Fruit fly (Drosophila melanogaster) whole organism, prepupa: ENCODE measurements around the gene Ada2a.

Source experiments
- CG10631 ChIP-seq: fragments of 200-800 bp; sonication (Bioruptor generic); optimal IDR thresholded peaks from 2 replicates; lab custom pipeline; 2016; ENCODE audit warnings: missing biosample characterization, missing genetic modification characterization
- CG10669 ChIP-seq: fragments of 200-800 bp; sonication (Bioruptor generic); optimal IDR thresholded peaks from 3 replicates; lab custom pipeline; 2018; ENCODE audit warnings: missing biosample characterization, mild to moderate bottlenecking, missing genetic modification characterization, moderate library complexity
- CG11294 ChIP-seq: fragments of 200-800 bp; sonication (Bioruptor generic); IDR thresholded peaks from 2 replicates; pipeline ENCODE4 v1.3.6; 2022; ENCODE audit warnings: missing biosample characterization, missing genetic modification characterization
- CG11762 ChIP-seq: fragments of 200-800 bp; sonication (Bioruptor generic); optimal IDR thresholded peaks from 3 replicates; lab custom pipeline; 2016; ENCODE audit warnings: missing biosample characterization, missing genetic modification characterization; ENCODE audit not compliant: insufficient read depth
- CG11902 ChIP-seq: fragments of 200-800 bp; sonication (Bioruptor generic); optimal IDR thresholded peaks from 3 replicates; lab custom pipeline; 2016; ENCODE audit warnings: missing biosample characterization, missing genetic modification characterization
- CG3032 ChIP-seq: fragments of 200-800 bp; optimal IDR thresholded peaks from 2 replicates; lab custom pipeline; 2019; ENCODE audit warnings: missing biosample characterization, mild to moderate bottlenecking, missing genetic modification characterization, moderate library complexity
- CG31627 ChIP-seq: fragments of 200-800 bp; sonication (Bioruptor generic); optimal IDR thresholded peaks from 3 replicates; lab custom pipeline; 2016; ENCODE audit warnings: missing biosample characterization, missing genetic modification characterization
- CG32006 ChIP-seq: fragments of 200-800 bp; sonication (Bioruptor generic); optimal IDR thresholded peaks from 3 replicates; lab custom pipeline; 2017; ENCODE audit warnings: missing biosample characterization, mild to moderate bottlenecking, missing genetic modification characterization
- CG34406 ChIP-seq: fragments of 200-800 bp; sonication (Bioruptor generic); optimal IDR thresholded peaks from 3 replicates; lab custom pipeline; 2016; ENCODE audit warnings: missing biosample characterization, missing genetic modification characterization
- CG3919 ChIP-seq: fragments of 200-800 bp; sonication (Bioruptor generic); optimal IDR thresholded peaks from 3 replicates; lab custom pipeline; 2016; ENCODE audit warnings: missing biosample characterization, missing genetic modification characterization
- CG4318 ChIP-seq: fragments of 200-800 bp; sonication (Bioruptor generic); optimal IDR thresholded peaks from 3 replicates; lab custom pipeline; 2017; ENCODE audit warnings: missing biosample characterization, mild to moderate bottlenecking, missing genetic modification characterization
- CG6163 ChIP-seq: fragments of 200-800 bp; sonication (Bioruptor generic); IDR thresholded peaks from 3 replicates; pipeline ENCODE4 v1.3.6; 2022; ENCODE audit warnings: missing biosample characterization, missing genetic modification characterization
- CG6276 ChIP-seq: fragments of 200-800 bp; sonication (Bioruptor generic); optimal IDR thresholded peaks from 2 replicates; lab custom pipeline; 2017; ENCODE audit warnings: missing biosample characterization, mild to moderate bottlenecking, missing genetic modification characterization
- CG6792 ChIP-seq: fragments of 200-800 bp; sonication (Bioruptor generic); optimal IDR thresholded peaks from 3 replicates; lab custom pipeline; 2016; ENCODE audit warnings: missing biosample characterization, missing genetic modification characterization
- CG7368 ChIP-seq: fragments of 200-800 bp; sonication (Bioruptor generic); optimal IDR thresholded peaks from 3 replicates; lab custom pipeline; 2016; ENCODE audit warnings: missing biosample characterization, missing genetic modification characterization
- CG8319 ChIP-seq: fragments of 200-800 bp; sonication (Bioruptor generic); optimal IDR thresholded peaks from 3 replicates; lab custom pipeline; 2016; ENCODE audit warnings: missing biosample characterization, missing genetic modification characterization
- CG8632 ChIP-seq: fragments of 200-800 bp; sonication (Bioruptor generic); optimal IDR thresholded peaks from 3 replicates; lab custom pipeline; 2016; ENCODE audit warnings: missing biosample characterization, missing genetic modification characterization
- CG9139 ChIP-seq: fragments of 200-800 bp; sonication (Bioruptor generic); optimal IDR thresholded peaks from 3 replicates; lab custom pipeline; 2017; ENCODE audit warnings: missing biosample characterization, mild to moderate bottlenecking, missing genetic modification characterization
- Eip75B ChIP-seq: fragments of 200-800 bp; sonication (Bioruptor generic); optimal IDR thresholded peaks from 3 replicates; lab custom pipeline; 2016; ENCODE audit warnings: missing biosample characterization, missing genetic modification characterization
- Eip78C ChIP-seq: fragments of 200-800 bp; sonication (Bioruptor generic); peaks from one replicate; lab custom pipeline; 2016; ENCODE audit warnings: missing biosample characterization, missing genetic modification characterization
- Eip93F ChIP-seq: fragments of 200-800 bp; sonication (Bioruptor generic); optimal IDR thresholded peaks from 2 replicates; lab custom pipeline; 2016; ENCODE audit warnings: missing biosample characterization, mild to moderate bottlenecking, missing genetic modification characterization
- Ets21C ChIP-seq: fragments of 200-800 bp; sonication (Bioruptor generic); optimal IDR thresholded peaks from 3 replicates; lab custom pipeline; 2016; ENCODE audit warnings: missing biosample characterization, missing genetic modification characterization
- Ets96B ChIP-seq: fragments of 200-800 bp; optimal IDR thresholded peaks from 2 replicates; lab custom pipeline; 2019; ENCODE audit warnings: missing biosample characterization, mild to moderate bottlenecking, missing genetic modification characterization, moderate library complexity
- Gug ChIP-seq: fragments of 200-800 bp; sonication (Bioruptor generic); IDR thresholded peaks from 2 replicates; pipeline ENCODE4 v1.3.6; 2022; ENCODE audit warnings: missing biosample characterization, missing genetic modification characterization
- Hr39 ChIP-seq: fragments of 200-800 bp; sonication (Bioruptor generic); optimal IDR thresholded peaks from 2 replicates; lab custom pipeline; 2016; ENCODE audit warnings: missing biosample characterization, missing genetic modification characterization
- Lpt ChIP-seq: fragments of 200-800 bp; sonication (Bioruptor generic); optimal IDR thresholded peaks from 3 replicates; lab custom pipeline; 2016; ENCODE audit warnings: missing biosample characterization, missing genetic modification characterization
- Met ChIP-seq: fragments of 200-800 bp; sonication (Bioruptor generic); optimal IDR thresholded peaks from 3 replicates; lab custom pipeline; 2016; ENCODE audit warnings: missing biosample characterization, missing genetic modification characterization
- OdsH ChIP-seq: fragments of 200-800 bp; sonication (Bioruptor generic); optimal IDR thresholded peaks from 3 replicates; lab custom pipeline; 2016; ENCODE audit warnings: missing biosample characterization, missing genetic modification characterization
- Smox ChIP-seq: fragments of 200-800 bp; sonication (Bioruptor generic); optimal IDR thresholded peaks from 3 replicates; lab custom pipeline; 2016; ENCODE audit warnings: missing biosample characterization, missing genetic modification characterization
- Sox102F ChIP-seq: fragments of 200-800 bp; sonication (Bioruptor generic); optimal IDR thresholded peaks from 2 replicates; lab custom pipeline; 2016; ENCODE audit warnings: missing biosample characterization, mild to moderate bottlenecking, missing genetic modification characterization
- Sox14 ChIP-seq: fragments of 200-800 bp; sonication (Bioruptor generic); optimal IDR thresholded peaks from 3 replicates; lab custom pipeline; 2016; ENCODE audit warnings: missing biosample characterization, missing genetic modification characterization
- Sox15 ChIP-seq: fragments of 200-800 bp; sonication (Bioruptor generic); optimal IDR thresholded peaks from 3 replicates; lab custom pipeline; 2016; ENCODE audit warnings: missing biosample characterization, missing genetic modification characterization
- achi ChIP-seq: fragments of 200-800 bp; sonication (Bioruptor generic); optimal IDR thresholded peaks from 3 replicates; lab custom pipeline; 2016; ENCODE audit warnings: missing biosample characterization, missing genetic modification characterization
- acj6 ChIP-seq: fragments of 200-800 bp; sonication (Bioruptor generic); optimal IDR thresholded peaks from 3 replicates; lab custom pipeline; 2016; ENCODE audit warnings: missing biosample characterization, missing genetic modification characterization
- cyc ChIP-seq: fragments of 200-800 bp; sonication (Bioruptor generic); optimal IDR thresholded peaks from 3 replicates; lab custom pipeline; 2016; ENCODE audit warnings: missing biosample characterization, missing genetic modification characterization
- dac ChIP-seq: fragments of 200-800 bp; sonication (Bioruptor generic); optimal IDR thresholded peaks from 2 replicates; lab custom pipeline; 2017; ENCODE audit warnings: missing biosample characterization, mild to moderate bottlenecking, missing genetic modification characterization
- eg ChIP-seq: fragments of 200-800 bp; sonication (Bioruptor generic); IDR thresholded peaks from 3 replicates; pipeline ENCODE4 v1.3.6; 2022; ENCODE audit warnings: missing biosample characterization, missing genetic modification characterization
- fd59A ChIP-seq: fragments of 200-800 bp; sonication (Bioruptor generic); optimal IDR thresholded peaks from 2 replicates; lab custom pipeline; 2017; ENCODE audit warnings: missing biosample characterization, mild to moderate bottlenecking, missing genetic modification characterization, missing genetic modification reagents
- fd85E ChIP-seq: fragments of 200-800 bp; sonication (Bioruptor generic); optimal IDR thresholded peaks from 3 replicates; lab custom pipeline; 2016; ENCODE audit warnings: missing biosample characterization, missing genetic modification characterization
- fkh ChIP-seq: fragments of 200-800 bp; sonication (Bioruptor generic); optimal IDR thresholded peaks from 3 replicates; lab custom pipeline; 2017; ENCODE audit warnings: missing biosample characterization, mild to moderate bottlenecking, missing genetic modification characterization, moderate library complexity
- lz ChIP-seq: fragments of 200-800 bp; sonication (Bioruptor generic); optimal IDR thresholded peaks from 3 replicates; lab custom pipeline; 2016; ENCODE audit warnings: missing biosample characterization, missing genetic modification characterization
- net ChIP-seq: fragments of 200-800 bp; sonication (Bioruptor generic); optimal IDR thresholded peaks from 3 replicates; lab custom pipeline; 2016; ENCODE audit warnings: missing biosample characterization, missing genetic modification characterization
- pdm3 ChIP-seq: fragments of 200-800 bp; sonication (Bioruptor generic); optimal IDR thresholded peaks from 3 replicates; lab custom pipeline; 2016; ENCODE audit warnings: missing biosample characterization, missing genetic modification characterization
- salr ChIP-seq, 2 experiments: fragments of 200-800 bp; sonication (Bioruptor generic); optimal IDR thresholded peaks; 3 replicates each; lab custom pipeline; 2016 to 2018; ENCODE audit warnings: missing biosample characterization in 2 of 2, missing genetic modification characterization in 2 of 2, mild to moderate bottlenecking in 1 of 2
- spab ChIP-seq: fragments of 200-800 bp; sonication (Bioruptor generic); optimal IDR thresholded peaks from 2 replicates; lab custom pipeline; 2017; ENCODE audit warnings: missing biosample characterization, mild to moderate bottlenecking, missing genetic modification characterization, missing genetic modification reagents
- ss ChIP-seq, 2 experiments: fragments of 200-800 bp; sonication (Bioruptor generic); optimal IDR thresholded peaks; 2 replicates in 1 of 2; 3 replicates in 1 of 2; lab custom pipeline; 2017 to 2018; ENCODE audit warnings: mild to moderate bottlenecking in 2 of 2, missing biosample characterization in 2 of 2, missing genetic modification characterization in 2 of 2, moderate library complexity in 1 of 2
- topi ChIP-seq: fragments of 200-800 bp; sonication (Bioruptor generic); optimal IDR thresholded peaks from 3 replicates; lab custom pipeline; 2016; ENCODE audit warnings: missing biosample characterization, missing genetic modification characterization
- vri ChIP-seq: fragments of 200-800 bp; sonication (Bioruptor generic); optimal IDR thresholded peaks from 3 replicates; lab custom pipeline; 2016; ENCODE audit warnings: missing biosample characterization, mild to moderate bottlenecking, missing genetic modification characterization

Ada2a gene

DNA sequence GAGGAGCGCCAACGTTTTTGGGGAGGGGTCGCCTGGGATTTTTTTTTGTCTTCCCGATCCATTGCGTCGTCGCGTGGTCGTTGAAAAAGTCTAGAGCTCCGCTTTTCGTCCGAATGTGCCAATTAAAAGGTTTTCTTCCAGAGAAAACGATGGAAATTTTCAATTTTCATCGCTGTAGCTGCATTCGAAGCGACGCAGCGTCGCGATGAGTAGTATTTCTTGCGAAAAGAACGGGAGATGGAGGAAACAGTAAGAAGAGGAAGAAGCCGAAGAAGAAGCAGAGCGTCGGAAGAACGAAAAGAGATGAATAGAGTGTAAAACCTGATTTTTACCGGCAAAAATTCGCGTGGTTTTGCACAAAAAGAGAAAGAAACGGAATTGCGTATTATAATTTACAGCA, 12.3 kb downstream of the Ada2a start:
- TF ChIP-seq eg (GFP tag; lab: Robert Waterston, UW), result 0 out of 3 replicates have a peak, but pooled peaks have one; percentile 5
- peak; percentile 15; the same call in 1 of the 3 replicates for TF ChIP-seq CG6163 (GFP tag; lab: Robert Waterston, UW)
- TF ChIP-seq Eip78C, result peak; percentile 2
- TF ChIP-seq CG31627 (GFP tag; lab: Kevin White, UChicago), result no peak

DNA sequence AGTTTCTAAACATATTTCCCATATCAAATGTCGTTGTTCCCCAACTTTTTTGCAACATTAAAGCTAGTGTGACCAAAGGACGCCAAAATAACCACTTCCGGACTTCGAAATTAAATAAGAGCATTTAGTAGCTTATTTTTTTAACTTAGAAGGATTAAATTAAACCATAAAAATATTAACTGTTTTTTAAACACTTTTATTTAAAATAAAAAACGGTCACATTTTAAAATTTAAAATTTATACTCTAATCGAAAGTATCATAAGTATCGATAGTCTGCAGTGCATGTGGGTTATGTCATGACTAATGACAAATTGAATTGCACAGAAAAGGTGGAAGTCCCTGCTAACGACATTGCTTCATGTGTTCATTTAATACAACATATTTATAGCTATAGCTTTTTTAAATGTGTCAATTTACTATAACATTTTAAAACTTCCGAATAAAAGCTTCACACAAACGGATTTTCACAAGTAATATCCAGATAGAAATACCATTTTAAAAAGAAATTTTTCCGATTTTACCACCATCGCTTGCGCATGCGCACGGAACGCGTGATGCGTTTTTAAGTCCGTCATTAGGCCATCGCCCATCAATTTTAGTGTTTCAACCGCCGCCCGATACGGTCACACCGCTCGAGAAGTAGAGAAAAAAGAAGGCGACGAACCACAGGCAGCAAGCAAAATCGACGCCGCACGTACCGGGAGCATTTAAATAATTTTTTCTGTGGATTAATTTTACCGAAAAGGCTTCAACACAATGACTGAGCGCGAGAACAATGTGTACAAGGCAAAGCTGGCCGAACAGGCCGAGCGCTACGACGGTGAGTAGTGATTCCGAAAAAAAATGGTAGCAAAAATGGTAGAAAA, 13.0 kb downstream of the Ada2a start, which contains the start of the genes CG7156 and 14-3-3epsilon:
Gene CG7156 (minus strand): TSS at position 71 of the 867 bp plus-strand sequence.
Gene 14-3-3epsilon (plus strand): TSS at position 443 of the 867 bp plus-strand sequence.
- TF ChIP-seq eg (GFP tag; lab: Robert Waterston, UW), result 0 out of 3 replicates have a peak, but pooled peaks have one; percentile 49
- TF ChIP-seq CG9139 (GFP tag; lab: Kevin White, UChicago), result peak; percentile 56
- no peak for TF ChIP-seq vri (GFP tag; lab: Kevin White, UChicago)
- peak; percentile 48 for TF ChIP-seq achi (GFP tag; lab: Kevin White, UChicago)
- TF ChIP-seq lz (GFP tag; lab: Kevin White, UChicago), result peak; percentile 30
- TF ChIP-seq CG11902 (GFP tag; lab: Kevin White, UChicago), result no peak
- peak; percentile 17 for TF ChIP-seq CG6792
- no peak for TF ChIP-seq fd85E (GFP tag; lab: Kevin White, UChicago)
- TF ChIP-seq Eip93F, result no peak
- TF ChIP-seq CG10631 (GFP tag; lab: Kevin White, UChicago), result peak; percentile 5
- TF ChIP-seq CG8319 (GFP tag; lab: Kevin White, UChicago), result no peak
- no peak for TF ChIP-seq Sox14 (GFP tag; lab: Kevin White, UChicago)
- no peak for TF ChIP-seq CG11762
- no peak for TF ChIP-seq CG34406 (GFP tag; lab: Kevin White, UChicago)
- no peak for TF ChIP-seq OdsH (GFP tag; lab: Kevin White, UChicago)
- TF ChIP-seq acj6, result peak; percentile 6
- no peak for TF ChIP-seq Met
- TF ChIP-seq fd59A (GFP tag; lab: Kevin White, UChicago), result no peak
- no peak for TF ChIP-seq spab
- no peak for TF ChIP-seq CG4318
- TF ChIP-seq ss (GFP tag; optimal IDR thresholded peaks at IDR 0.05; lab: Kevin White, UChicago), result peak; percentile 42 to 52
- peak; percentile 0 for TF ChIP-seq CG31627 (GFP tag; lab: Kevin White, UChicago)
- TF ChIP-seq CG3032 (tag; lab: Kevin White, UChicago), result no peak
- peak; percentile 23 for TF ChIP-seq Eip75B (GFP tag; lab: Kevin White, UChicago)
- no peak for TF ChIP-seq CG11294
- TF ChIP-seq net, result no peak
- TF ChIP-seq Sox102F, result no peak
- peak; percentile 3 for TF ChIP-seq cyc (GFP tag; lab: Kevin White, UChicago)
- no peak for TF ChIP-seq Hr39
- peak; percentile 32 for TF ChIP-seq CG3919 (GFP tag; lab: Kevin White, UChicago)
- TF ChIP-seq CG10669 (GFP tag; lab: Kevin White, UChicago), result no peak
- no peak for TF ChIP-seq Lpt (GFP tag; lab: Kevin White, UChicago)
- no peak for TF ChIP-seq Sox15 (GFP tag; lab: Kevin White, UChicago)
- TF ChIP-seq Smox, result peak; percentile 28
- no peak for TF ChIP-seq Ets21C (GFP tag; lab: Kevin White, UChicago)
- TF ChIP-seq Gug (GFP tag; lab: Robert Waterston, UW), result no peak
- 0 out of 3 replicates have a peak, but pooled peaks have one; percentile 31 for TF ChIP-seq CG6163 (GFP tag; lab: Robert Waterston, UW)
- TF ChIP-seq CG8632, result peak; percentile 18
- no peak for TF ChIP-seq salr (GFP tag; optimal IDR thresholded peaks at IDR 0.05; lab: Kevin White, UChicago)
- TF ChIP-seq dac, result no peak
- TF ChIP-seq fkh (GFP tag; lab: Kevin White, UChicago), result no peak
- TF ChIP-seq CG32006 (GFP tag; lab: Kevin White, UChicago), result no peak
- no peak for TF ChIP-seq CG7368 (GFP tag; lab: Kevin White, UChicago)
- TF ChIP-seq pdm3 (GFP tag; lab: Kevin White, UChicago), result no peak
- no peak for TF ChIP-seq Ets96B (tag; lab: Kevin White, UChicago)
- peak; percentile 20 for TF ChIP-seq topi (GFP tag; lab: Kevin White, UChicago)
- TF ChIP-seq CG6276 (GFP tag; lab: Kevin White, UChicago), result no peak
